Worm (Caenorhabditis elegans) whole organism, late embryonic: ENCODE data around the gene T11B7.1.

Experiments
- F13H6.1 ChIP-seq: sonication (generic microtip); optimal IDR thresholded peaks from 2 replicates; lab custom pipeline; 2016; ENCODE audit warnings: missing genetic modification characterization, missing compliant biosample characterization
- K09A11.1 ChIP-seq: sonication (generic microtip); optimal IDR thresholded peaks from 2 replicates; lab custom pipeline; 2017; ENCODE audit warnings: antibody characterized with exemption, mild to moderate bottlenecking, missing genetic modification characterization, missing compliant biosample characterization; ENCODE audit not compliant: insufficient read depth
- T23F11.4 ChIP-seq: fragments of 200-800 bp; sonication (Bioruptor generic); optimal IDR thresholded peaks from 2 replicates; lab custom pipeline; 2018; ENCODE audit warnings: mild to moderate bottlenecking, missing genetic modification characterization, missing compliant biosample characterization
- Y22D7AL.16 ChIP-seq: sonication (generic microtip); optimal IDR thresholded peaks from 2 replicates; lab custom pipeline; 2016; ENCODE audit warnings: missing genetic modification characterization, missing compliant biosample characterization
- ama-1 ChIP-seq: fragments of 150-350 bp; optimal IDR thresholded peaks from 2 replicates; lab custom pipeline; 2014
- ceh-18 ChIP-seq: sonication (generic microtip); optimal IDR thresholded peaks from 2 replicates; lab custom pipeline; 2016; ENCODE audit warnings: missing genetic modification characterization, missing compliant biosample characterization
- ceh-19 ChIP-seq: fragments of 200-800 bp; sonication (Bioruptor generic); optimal IDR thresholded peaks from 2 replicates; lab custom pipeline; 2018; ENCODE audit warnings: mild to moderate bottlenecking, missing genetic modification characterization, missing compliant biosample characterization
- ceh-24 ChIP-seq: sonication (generic microtip); optimal IDR thresholded peaks from 2 replicates; lab custom pipeline; 2016; ENCODE audit warnings: mild to moderate bottlenecking, missing genetic modification characterization, missing compliant biosample characterization
- ceh-45 ChIP-seq: fragments of 200-800 bp; sonication (Bioruptor generic); IDR thresholded peaks from 2 replicates; pipeline ENCODE4 v1.3.6; 2022; ENCODE audit warnings: missing genetic modification reagents, missing genetic modification characterization, missing compliant biosample characterization
- ceh-48 ChIP-seq: sonication (generic microtip); optimal IDR thresholded peaks from 2 replicates; lab custom pipeline; 2016; ENCODE audit warnings: missing genetic modification characterization, inconsistent platforms, missing compliant biosample characterization
- ceh-6 ChIP-seq: fragments of 200-800 bp; sonication (Bioruptor generic); optimal IDR thresholded peaks from 2 replicates; lab custom pipeline; 2018; ENCODE audit warnings: mild to moderate bottlenecking, missing genetic modification characterization, missing compliant biosample characterization
- ceh-9 ChIP-seq: sonication (generic microtip); optimal IDR thresholded peaks from 2 replicates; lab custom pipeline; 2016; ENCODE audit warnings: mild to moderate bottlenecking, missing genetic modification characterization, inconsistent platforms, missing compliant biosample characterization
- dmd-4 ChIP-seq: sonication (generic microtip); optimal IDR thresholded peaks from 2 replicates; lab custom pipeline; 2016; ENCODE audit warnings: borderline replicate concordance, missing genetic modification characterization, missing compliant biosample characterization
- elt-4 ChIP-seq: sonication (generic microtip); optimal IDR thresholded peaks from 2 replicates; lab custom pipeline; 2016; ENCODE audit warnings: missing genetic modification characterization, missing compliant biosample characterization
- ets-4 ChIP-seq: sonication (generic microtip); optimal IDR thresholded peaks from 2 replicates; lab custom pipeline; 2016; ENCODE audit warnings: missing genetic modification characterization, missing compliant biosample characterization
- fax-1 ChIP-seq: sonication (generic microtip); optimal IDR thresholded peaks from 2 replicates; lab custom pipeline; 2016; ENCODE audit warnings: missing genotype, missing genetic modification characterization, missing compliant biosample characterization
- fkh-10 ChIP-seq: fragments of 150-350 bp; optimal IDR thresholded peaks from 2 replicates; lab custom pipeline; 2014; ENCODE audit warnings: missing biosample characterization, missing genetic modification reagents, missing genetic modification characterization
- hlh-13 ChIP-seq: fragments of 200-800 bp; sonication (Bioruptor generic); optimal IDR thresholded peaks from 2 replicates; lab custom pipeline; 2018; ENCODE audit warnings: mild to moderate bottlenecking, missing genetic modification characterization, missing compliant biosample characterization
- hlh-6 ChIP-seq: sonication (generic microtip); optimal IDR thresholded peaks from 2 replicates; lab custom pipeline; 2016; ENCODE audit warnings: missing genotype, missing genetic modification characterization, missing compliant biosample characterization
- hlh-8 ChIP-seq: sonication (generic microtip); optimal IDR thresholded peaks from 2 replicates; lab custom pipeline; 2016; ENCODE audit warnings: missing genotype, missing genetic modification characterization, missing compliant biosample characterization
- nfya-1 ChIP-seq: sonication (generic microtip); optimal IDR thresholded peaks from 2 replicates; lab custom pipeline; 2017; ENCODE audit warnings: missing genetic modification characterization, mild to moderate bottlenecking, missing compliant biosample characterization, antibody characterized with exemption, moderate library complexity
- nhr-11 ChIP-seq: fragments of 150-350 bp; optimal IDR thresholded peaks from 2 replicates; lab custom pipeline; 2014; ENCODE audit warnings: missing biosample characterization, missing genetic modification characterization
- odd-2 ChIP-seq: sonication (generic microtip); optimal IDR thresholded peaks from 2 replicates; lab custom pipeline; 2017; ENCODE audit warnings: antibody characterized with exemption, mild to moderate bottlenecking, missing genetic modification characterization, missing compliant biosample characterization
- pha-4 ChIP-seq: fragments of 150-350 bp; optimal IDR thresholded peaks from 2 replicates; lab custom pipeline; 2018; ENCODE audit warnings: missing biosample characterization, missing genetic modification reagents, missing genetic modification characterization
- pros-1 ChIP-seq: fragments of 150-350 bp; optimal IDR thresholded peaks from 2 replicates; lab custom pipeline; 2014; ENCODE audit warnings: missing biosample characterization, missing genetic modification reagents, missing genetic modification characterization
- ref-2 ChIP-seq: sonication (generic microtip); optimal IDR thresholded peaks from 2 replicates; lab custom pipeline; 2016; ENCODE audit warnings: missing genetic modification characterization, missing compliant biosample characterization
- sox-2 ChIP-seq: fragments of 200-800 bp; sonication (Bioruptor generic); IDR thresholded peaks from 2 replicates; pipeline ENCODE4 v1.3.6; 2022; ENCODE audit warnings: missing genetic modification reagents, missing genetic modification characterization, missing compliant biosample characterization
- syd-9 ChIP-seq: sonication (generic microtip); optimal IDR thresholded peaks from 2 replicates; lab custom pipeline; 2016; ENCODE audit warnings: mild to moderate bottlenecking, missing genetic modification characterization, moderate library complexity, missing compliant biosample characterization
- tbx-2 ChIP-seq: sonication (generic microtip); optimal IDR thresholded peaks from 2 replicates; lab custom pipeline; 2016; ENCODE audit warnings: missing genetic modification characterization, missing compliant biosample characterization
- tbx-7 ChIP-seq: sonication (generic microtip); optimal IDR thresholded peaks from 2 replicates; lab custom pipeline; 2016; ENCODE audit warnings: missing genotype, missing genetic modification characterization, missing compliant biosample characterization
- ttx-3 ChIP-seq: sonication (generic microtip); optimal IDR thresholded peaks from 2 replicates; lab custom pipeline; 2016; ENCODE audit warnings: missing genetic modification reagents, missing genetic modification characterization, missing compliant biosample characterization
- unc-55 ChIP-seq: sonication (generic microtip); optimal IDR thresholded peaks from 2 replicates; lab custom pipeline; 2017; ENCODE audit warnings: missing biosample characterization, missing genetic modification reagents, missing genetic modification characterization
- unc-86 ChIP-seq: sonication (generic microtip); optimal IDR thresholded peaks from 2 replicates; lab custom pipeline; 2016; ENCODE audit warnings: missing genetic modification characterization, missing compliant biosample characterization
- zip-5 ChIP-seq: sonication (generic microtip); optimal IDR thresholded peaks from 2 replicates; lab custom pipeline; 2016; ENCODE audit warnings: missing genetic modification characterization, missing compliant biosample characterization

Gene T11B7.1

DNA sequence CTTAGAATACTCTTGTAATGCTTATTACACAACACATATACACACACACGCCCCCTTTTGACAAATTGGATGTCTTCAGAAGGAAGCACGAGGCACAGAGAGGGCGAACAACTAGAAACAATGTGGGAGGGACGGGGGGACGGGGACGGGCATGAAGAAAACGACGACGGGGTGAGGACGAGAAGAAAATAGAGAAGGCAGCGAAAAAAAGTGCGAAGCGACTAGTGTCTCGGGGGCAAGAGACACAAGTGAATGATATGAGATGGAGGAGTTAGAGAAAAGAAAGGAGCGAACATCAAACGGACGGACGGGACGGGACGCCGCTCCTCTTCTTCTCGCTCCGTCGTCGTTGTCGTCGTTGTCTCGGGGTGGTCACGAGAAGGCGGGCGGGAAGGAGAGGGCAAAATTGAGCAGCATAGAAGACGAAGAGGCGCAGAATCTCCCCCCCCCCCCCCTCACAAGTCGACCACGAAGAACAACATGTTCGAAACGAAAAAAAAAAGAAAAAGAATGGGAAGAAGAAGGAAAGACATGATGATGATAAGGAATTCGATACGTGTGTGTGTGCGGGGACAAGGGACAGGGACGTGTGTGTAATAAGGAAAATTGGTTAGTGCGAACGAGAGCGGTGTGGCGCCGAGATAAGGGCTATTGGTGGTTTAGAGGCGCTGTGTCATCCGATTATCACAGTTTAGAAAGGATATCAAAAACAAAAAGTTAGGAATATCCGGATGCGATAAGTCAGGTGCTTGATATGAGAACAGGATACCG, 45.4 kb upstream of the T11B7.1 start:
- TF ChIP-seq ceh-18, result peak; percentile 30
- TF ChIP-seq ceh-19 (GFP tag; lab: Kevin White, UChicago), result peak; percentile 13
- no peak for TF ChIP-seq ama-1 (lab: Kevin White, UChicago)

DNA sequence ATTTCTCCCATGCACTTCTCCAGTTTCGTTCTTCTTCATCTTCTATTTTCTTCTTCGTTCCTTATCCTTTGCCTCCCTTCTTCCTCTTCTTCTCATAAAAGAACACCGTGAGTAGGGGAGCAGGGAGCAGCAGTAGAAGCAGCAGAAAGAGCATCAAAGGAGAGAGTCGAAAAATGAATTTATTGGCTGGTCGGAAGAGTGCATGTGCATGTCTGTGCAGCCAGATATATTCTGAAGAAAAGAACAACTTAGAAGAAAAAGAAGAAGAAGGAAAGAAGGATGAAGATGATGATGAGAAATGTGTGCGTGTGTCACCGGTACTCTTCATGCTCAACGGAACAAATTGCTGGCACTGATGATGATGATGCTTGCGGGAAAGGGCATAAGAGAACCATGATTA, 44.3 kb upstream of the T11B7.1 start:
- no peak for TF ChIP-seq nfya-1 (tag; lab: Kevin White, UChicago)
- TF ChIP-seq unc-55, result no peak
- no peak for TF ChIP-seq ets-4
- TF ChIP-seq ref-2 (tag; lab: Kevin White, UChicago), result no peak
- TF ChIP-seq odd-2, result no peak
- TF ChIP-seq, all 69 proteins: peak for 0

DNA sequence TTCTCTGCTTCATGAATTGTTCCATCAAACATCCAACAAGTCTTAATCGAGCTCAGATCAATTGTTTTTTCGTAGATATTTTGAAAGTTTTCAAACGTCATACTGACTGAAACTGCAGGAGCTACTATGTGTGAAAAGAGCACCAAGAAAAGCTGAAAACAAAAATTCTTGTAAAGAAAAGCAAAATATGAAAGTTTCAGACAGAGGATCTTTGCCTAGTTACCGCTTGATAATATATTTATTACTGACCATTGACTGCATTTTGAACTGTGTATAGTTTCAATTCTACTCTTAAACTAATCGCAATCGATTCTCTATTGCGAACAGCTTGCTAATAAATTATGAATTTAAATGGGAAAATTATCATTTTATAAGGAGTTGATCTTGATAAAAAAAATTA, 42.3 kb upstream of the T11B7.1 start, which contains the start of gene clec-182:
clec-182 (minus strand) TSS at position 101 of the 400 bp plus-strand sequence.
- TF ChIP-seq T23F11.4 (GFP tag; lab: Kevin White, UChicago), result no peak
- TF ChIP-seq hlh-6 (tag; lab: Kevin White, UChicago), result no peak
- no peak for TF ChIP-seq ceh-45 (GFP tag; lab: Robert Waterston, UW)
- no peak for TF ChIP-seq ceh-18
- no peak for TF ChIP-seq elt-4 (tag; lab: Kevin White, UChicago)
- no peak for TF ChIP-seq unc-86 (tag; lab: Kevin White, UChicago)
- TF ChIP-seq sox-2 (GFP tag; lab: Robert Waterston, UW), result no peak
- TF ChIP-seq ceh-48, result no peak
- no peak for TF ChIP-seq tbx-2 (tag; lab: Kevin White, UChicago)
- no peak for TF ChIP-seq ceh-9 (tag; lab: Kevin White, UChicago)
- no peak for TF ChIP-seq hlh-8 (tag; lab: Kevin White, UChicago)
- TF ChIP-seq syd-9 (tag; lab: Kevin White, UChicago), result no peak
- no peak for TF ChIP-seq pha-4 (tag; lab: Kevin White, UChicago)
- TF ChIP-seq hlh-13 (GFP tag; lab: Kevin White, UChicago), result no peak
- no peak for TF ChIP-seq nhr-11 (tag; lab: Kevin White, UChicago)
- no peak for TF ChIP-seq zip-5
- no peak for TF ChIP-seq ets-4
- no peak for TF ChIP-seq ttx-3
- no peak for TF ChIP-seq F13H6.1 (tag; lab: Kevin White, UChicago)
- no peak for TF ChIP-seq ceh-24 (tag; lab: Kevin White, UChicago)

DNA sequence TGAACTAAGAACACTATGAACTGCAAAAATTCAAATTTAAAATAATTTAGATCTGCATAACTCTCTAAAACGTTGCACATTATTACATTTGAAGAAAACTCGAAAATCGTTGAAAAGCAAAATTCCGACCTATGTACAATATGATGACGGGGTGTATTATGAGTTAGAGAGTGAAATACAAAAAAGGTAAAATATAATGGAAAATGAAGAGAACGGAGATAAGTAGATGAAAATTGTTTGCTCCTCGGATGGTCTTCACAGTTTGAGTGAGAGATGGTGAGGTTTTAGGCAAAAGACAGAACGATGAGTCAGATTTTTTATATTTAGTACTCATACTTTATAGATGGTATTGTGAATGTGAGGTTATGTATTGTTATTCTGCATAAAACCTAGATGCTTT, 33.2 kb upstream of the T11B7.1 start:
- no peak for TF ChIP-seq Y22D7AL.16 (tag; lab: Kevin White, UChicago)
- TF ChIP-seq fax-1 (tag; lab: Kevin White, UChicago), result no peak
- TF ChIP-seq ceh-6, result no peak
- TF ChIP-seq fkh-10 (GFP tag; lab: Kevin White, UChicago), result no peak
- TF ChIP-seq tbx-7 (tag; lab: Kevin White, UChicago), result no peak
- no peak for TF ChIP-seq dmd-4 (tag; lab: Kevin White, UChicago)
- no peak for TF ChIP-seq pros-1 (tag; lab: Kevin White, UChicago)
- no peak for TF ChIP-seq sox-2 (GFP tag; lab: Robert Waterston, UW)
- TF ChIP-seq odd-2, result no peak
- TF ChIP-seq, all 69 proteins: peak for 0

DNA sequence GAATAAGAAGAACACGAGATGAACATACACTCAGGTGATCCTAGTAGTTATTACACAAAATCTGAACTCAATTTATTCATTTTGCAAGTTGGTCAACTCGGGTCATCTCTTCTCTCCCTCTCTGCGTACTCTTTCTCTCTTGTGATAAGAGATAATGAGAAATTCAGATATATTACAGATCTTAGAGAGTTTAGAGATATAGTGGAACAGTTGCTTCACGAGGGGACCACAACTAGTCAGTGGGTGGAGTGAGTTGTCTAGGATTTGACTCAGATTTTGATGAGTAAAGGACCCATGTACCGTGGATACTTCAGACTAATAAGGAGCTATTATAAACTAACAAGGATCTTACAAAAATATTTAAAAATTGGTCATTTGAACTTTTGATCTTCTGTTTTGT, 26.9 kb upstream of the T11B7.1 start, which contains the start of gene exc-5:
exc-5 (minus strand) TSS at position 57 of the 400 bp plus-strand sequence.
- TF ChIP-seq K09A11.1 (tag; lab: Kevin White, UChicago) (no peak), unc-55 (peak; percentile 75)
